Worm (Caenorhabditis elegans): ENCODE results near the gene sri-54.

Gene sri-54

ce11 chrII:3113289-3113688, 24.4 kb downstream of the sri-54 start:
- TF ChIP-seq snpc-4 (tag; optimal IDR thresholded peaks at IDR 0.05) (peak; percentile 45), nhr-90 (tag; optimal IDR thresholded peaks at IDR 0.05; ENCODE audit: poor library complexity) (no peak)

ce11 chrII:3112313-3112712, 25.4 kb downstream of the sri-54 start, which contains the start of gene Y25C1A.2:
TSS of gene Y25C1A.2 (plus strand) at chrII:3112613.
- TF ChIP-seq mep-1 (tag; optimal IDR thresholded peaks at IDR 0.05) = no peak
- TF ChIP-seq nhr-28 (tag; optimal IDR thresholded peaks at IDR 0.05) = no peak
- no peak for TF ChIP-seq C34B4.2 (tag; optimal IDR thresholded peaks at IDR 0.05)
- TF ChIP-seq nhr-237 (tag; optimal IDR thresholded peaks at IDR 0.05) = no peak
- TF ChIP-seq pag-3 (tag; optimal IDR thresholded peaks at IDR 0.05; ENCODE audit: borderline replicate concordance, insufficient read depth) = no peak
- TF ChIP-seq ceh-63 (GFP tag; optimal IDR thresholded peaks at IDR 0.05) = no peak

ce11 chrII:3111147-3111546, 26.6 kb downstream of the sri-54 start, which contains the start of gene Y25C1A.13:
TSS of gene Y25C1A.13 (minus strand) at chrII:3111247.
- TF ChIP-seq lin-13 (GFP tag; optimal IDR thresholded peaks at IDR 0.05) = no peak
- TF ChIP-seq lin-14 (GFP tag; optimal IDR thresholded peaks at IDR 0.05) = peak; percentile 40
- no peak for TF ChIP-seq tbx-2 (tag; optimal IDR thresholded peaks at IDR 0.05)

ce11 chrII:3110099-3110498, 27.6 kb downstream of the sri-54 start:
- no peak for TF ChIP-seq snpc-4 (tag; optimal IDR thresholded peaks at IDR 0.05)
- TF ChIP-seq elt-2 (tag; optimal IDR thresholded peaks at IDR 0.05) = no peak
- no peak for TF ChIP-seq nhr-76 (tag; optimal IDR thresholded peaks at IDR 0.05)
- no peak for TF ChIP-seq hlh-4 (tag; optimal IDR thresholded peaks at IDR 0.05)
- TF ChIP-seq egl-13 (tag; optimal IDR thresholded peaks at IDR 0.05) = no peak
- no peak for TF ChIP-seq vab-15 (tag; optimal IDR thresholded peaks at IDR 0.05)
- TF ChIP-seq nhr-28 (tag; optimal IDR thresholded peaks at IDR 0.05) = no peak
- no peak for TF ChIP-seq alr-1 (tag; optimal IDR thresholded peaks at IDR 0.05; ENCODE audit: borderline replicate concordance)
- no peak for TF ChIP-seq aha-1 (tag; optimal IDR thresholded peaks at IDR 0.05)
- TF ChIP-seq pax-3 (tag; optimal IDR thresholded peaks at IDR 0.05) = no peak
- TF ChIP-seq nhr-71 (tag; optimal IDR thresholded peaks at IDR 0.05) = no peak
- no peak for TF ChIP-seq nhr-20 (tag; optimal IDR thresholded peaks at IDR 0.05)
- no peak for TF ChIP-seq mef-2 (tag; optimal IDR thresholded peaks at IDR 0.05)
- TF ChIP-seq lsy-2 (tag; optimal IDR thresholded peaks at IDR 0.05) = no peak
- TF ChIP-seq nhr-237 (tag; optimal IDR thresholded peaks at IDR 0.05) = no peak
- no peak for TF ChIP-seq zag-1 (tag; optimal IDR thresholded peaks at IDR 0.05)
- TF ChIP-seq ama-1 (optimal IDR thresholded peaks at IDR 0.05) = no peak

ce11 chrII:3109533-3109932, 28.2 kb downstream of the sri-54 start:
- no peak for TF ChIP-seq dpl-1 (GFP tag; optimal IDR thresholded peaks at IDR 0.05)
- no peak for TF ChIP-seq ceh-8 (GFP tag; optimal IDR thresholded peaks at IDR 0.05)
- TF ChIP-seq efl-3 (GFP tag; optimal IDR thresholded peaks at IDR 0.05) = no peak
- TF ChIP-seq sptf-1 (tag; optimal IDR thresholded peaks at IDR 0.05) = no peak
- no peak for TF ChIP-seq nhr-237 (tag; optimal IDR thresholded peaks at IDR 0.05)
- TF ChIP-seq zag-1 (tag; optimal IDR thresholded peaks at IDR 0.05) = no peak
- TF ChIP-seq ceh-82 (tag; optimal IDR thresholded peaks at IDR 0.05) = no peak
- no peak for TF ChIP-seq pax-3 (tag; optimal IDR thresholded peaks at IDR 0.05)
- no peak for TF ChIP-seq skn-1 (tag; optimal IDR thresholded peaks at IDR 0.05)
- no peak for TF ChIP-seq lin-15B (tag; optimal IDR thresholded peaks at IDR 0.05)
- no peak for TF ChIP-seq C04F5.9 (tag; optimal IDR thresholded peaks at IDR 0.05)
- TF ChIP-seq nhr-19 (GFP tag; conservative IDR thresholded peaks at IDR 0.05) = no peak
- TF ChIP-seq aly-2 (tag; optimal IDR thresholded peaks at IDR 0.05) = no peak
- no peak for TF ChIP-seq sox-4 (tag; optimal IDR thresholded peaks at IDR 0.05)

Data from whole organism, L1 larva.